Fruit fly (Drosophila melanogaster) whole organism, adult: Measurements from ENCODE around the gene CG42324.

ENCODE experiments used
- CG12768 ChIP-seq: fragments of 200-800 bp; sonication (Bioruptor generic); optimal IDR thresholded peaks from 2 replicates; lab custom pipeline; 2017; ENCODE audit warnings: missing biosample characterization, missing genetic modification characterization, mild to moderate bottlenecking, moderate library complexity, missing genetic modification reagents
- Clk ChIP-seq: fragments of 200-800 bp; sonication (Bioruptor generic); optimal IDR thresholded peaks from 2 replicates; lab custom pipeline; 2017; ENCODE audit warnings: missing biosample characterization, missing genetic modification characterization
- Crg-1 ChIP-seq: fragments of 200-800 bp; sonication (Bioruptor generic); optimal IDR thresholded peaks from 2 replicates; lab custom pipeline; 2016; ENCODE audit warnings: missing biosample characterization, missing genetic modification characterization
- Hr96 ChIP-seq: fragments of 200-800 bp; sonication (Bioruptor generic); optimal IDR thresholded peaks from 2 replicates; lab custom pipeline; 2016; ENCODE audit warnings: missing biosample characterization, missing genetic modification characterization
- cic ChIP-seq: fragments of 200-800 bp; sonication (Bioruptor generic); optimal IDR thresholded peaks from 2 replicates; lab custom pipeline; 2017; ENCODE audit warnings: missing biosample characterization, mild to moderate bottlenecking, missing genetic modification characterization, moderate library complexity
- cnc ChIP-seq, 2 experiments: fragments of >200 bp; optimal IDR thresholded peaks; 2 replicates each; lab custom pipeline; 2017
- kay ChIP-seq: fragments of 200-800 bp; sonication (Bioruptor generic); peaks from one replicate; lab custom pipeline; 2016; ENCODE audit warnings: missing biosample characterization, missing genetic modification characterization, borderline replicate concordance
- pad ChIP-seq: fragments of 200-800 bp; sonication (Bioruptor generic); optimal IDR thresholded peaks from 3 replicates; lab custom pipeline; 2017; ENCODE audit warnings: missing biosample characterization, missing genetic modification characterization, mild to moderate bottlenecking, moderate library complexity, missing genetic modification reagents
- toe ChIP-seq: fragments of 200-800 bp; sonication (Bioruptor generic); optimal IDR thresholded peaks from 2 replicates; lab custom pipeline; 2016; ENCODE audit warnings: missing biosample characterization, missing genetic modification characterization

dm6 chr3L:3440116-3440515 is 32.1 kb upstream of the CG42324 start:
- TF ChIP-seq pad (GFP tag; lab: Kevin White, UChicago) (no peak), Hr96 (GFP tag; lab: Kevin White, UChicago) (no peak), CG12768 (GFP tag; lab: Kevin White, UChicago) (no peak), toe (no peak), cic (GFP tag; lab: Kevin White, UChicago) (no peak), kay (GFP tag; lab: Kevin White, UChicago) (no peak), cnc (optimal IDR thresholded peaks at IDR 0.05; lab: Kevin White, UChicago) (no peak), Crg-1 (GFP tag; lab: Kevin White, UChicago) (no peak), Clk (no peak)
